In genomic region chr3L:16128481-16128972, dm6 we compare ENCODE assay signal across 4 fruit fly cellular contexts.
TF ChIP-seq lines count a peak whose summit lies in the region.

TSS of gene Pgm1 (minus strand) at chr3L:16128531.

TF ChIP-seq in whole organism, adult, 20 proteins besides CTCF, POLR2A, EP300 and RAD21 (continued from another document):
- no peak for TF ChIP-seq CG14711 (tag; optimal IDR thresholded peaks at IDR 0.05; lab: Kevin White, UChicago)
- peak; percentile 86 for TF ChIP-seq CG7045 (GFP tag; optimal IDR thresholded peaks at IDR 0.05; lab: Kevin White, UChicago)

TF ChIP-seq in whole organism, embryonic, 481 proteins besides CTCF, POLR2A, EP300 and RAD21 (continued from another document and continues in another):
- TF ChIP-seq chif (GFP tag; optimal IDR thresholded peaks at IDR 0.05; lab: Kevin White, UChicago) (peak; percentile 88 to 90), CG1024 (GFP tag; IDR thresholded peaks at IDR 0.05; lab: Robert Waterston, UW) (peak; percentile 46; the same call in 1 of the 2 replicates), mam (GFP tag; optimal IDR thresholded peaks at IDR 0.05; lab: Kevin White, UChicago) (peak; percentile 90), ap (GFP tag; IDR thresholded peaks at IDR 0.05; lab: Robert Waterston, UW) (peak; percentile 81), sens (GFP tag; lab: Kevin White, UChicago) (peak; percentile 99), Oli (tag; optimal IDR thresholded peaks at IDR 0.05; lab: Kevin White, UChicago) (peak; percentile 85), Ets65A (GFP tag; lab: Kevin White, UChicago) (peak; percentile 98), E2f1 (GFP tag; IDR thresholded peaks at IDR 0.05; lab: Robert Waterston, UW) (peak; percentile 74), Side (GFP tag; optimal IDR thresholded peaks at IDR 0.05; lab: Kevin White, UChicago) (peak; percentile 94), h (optimal IDR thresholded peaks at IDR 0.05; lab: Kevin White, UChicago) (no peak), Deaf1 (tag; optimal IDR thresholded peaks at IDR 0.05; lab: Kevin White, UChicago) (no peak), hb (GFP tag; IDR thresholded peaks at IDR 0.05; lab: Robert Waterston, UW; ENCODE audit: partially characterized antibody) (no peak), CG15269 (tag; optimal IDR thresholded peaks at IDR 0.05; lab: Kevin White, UChicago) (no peak), phol (tag; optimal IDR thresholded peaks at IDR 0.05; lab: Kevin White, UChicago) (peak; percentile 79), bigmax (GFP tag; optimal IDR thresholded peaks at IDR 0.05; lab: Kevin White, UChicago) (no peak), jing (GFP tag; optimal IDR thresholded peaks at IDR 0.05; lab: Kevin White, UChicago) (no peak), CG2120 (GFP tag; optimal IDR thresholded peaks at IDR 0.05; lab: Kevin White, UChicago) (peak; percentile 93), hth (optimal IDR thresholded peaks at IDR 0.05; lab: Kevin White, UChicago) (no peak), Chrac-16 (GFP tag; optimal IDR thresholded peaks at IDR 0.05; lab: Kevin White, UChicago) (peak; percentile 81), CG9817 (tag; optimal IDR thresholded peaks at IDR 0.05; lab: Kevin White, UChicago) (peak; percentile 80), Hand (GFP tag; optimal IDR thresholded peaks at IDR 0.05; lab: Kevin White, UChicago) (peak; percentile 77), CG4424 (GFP tag; optimal IDR thresholded peaks at IDR 0.05; lab: Kevin White, UChicago) (peak; percentile 82), caup (GFP tag; optimal IDR thresholded peaks at IDR 0.05; lab: Kevin White, UChicago; ENCODE audit: severe bottlenecking) (no peak), BEAF-32 (GFP tag; optimal IDR thresholded peaks at IDR 0.05; lab: Kevin White, UChicago) (no peak), nmo (GFP tag; optimal IDR thresholded peaks at IDR 0.05; lab: Kevin White, UChicago) (peak; percentile 82), Dad (GFP tag; optimal IDR thresholded peaks at IDR 0.05; lab: Kevin White, UChicago) (peak; percentile 81), NK7.1 (GFP tag; optimal IDR thresholded peaks at IDR 0.05; lab: Kevin White, UChicago) (peak; percentile 90), nerfin-1 (tag; optimal IDR thresholded peaks at IDR 0.05; lab: Kevin White, UChicago) (peak; percentile 76), dysf (GFP tag; IDR thresholded peaks at IDR 0.05; lab: Robert Waterston, UW) (peak; percentile 79), ato (GFP tag; IDR thresholded peaks at IDR 0.05; lab: Robert Waterston, UW; ENCODE audit: partially characterized antibody) (no peak), knrl (GFP tag; IDR thresholded peaks at IDR 0.05; lab: Robert Waterston, UW; ENCODE audit: partially characterized antibody) (no peak), CG34422 (GFP tag; IDR thresholded peaks at IDR 0.05; lab: Robert Waterston, UW) (peak; percentile 61), CG13775 (GFP tag; optimal IDR thresholded peaks at IDR 0.05; lab: Kevin White, UChicago) (peak; percentile 67), Trl (optimal IDR thresholded peaks at IDR 0.05; lab: Kevin White, UChicago) (no peak), Trl (GFP tag; optimal IDR thresholded peaks at IDR 0.05; lab: Kevin White, UChicago) (peak; percentile 94), repo (GFP tag; optimal IDR thresholded peaks at IDR 0.05; lab: Kevin White, UChicago) (peak; percentile 89), CG12155 (GFP tag; optimal IDR thresholded peaks at IDR 0.05; lab: Kevin White, UChicago) (peak; percentile 88), CG2116 (GFP tag; optimal IDR thresholded peaks at IDR 0.05; lab: Kevin White, UChicago) (no peak), CG18476 (GFP tag; optimal IDR thresholded peaks at IDR 0.05; lab: Kevin White, UChicago) (peak; percentile 72), Lhr (GFP tag; optimal IDR thresholded peaks at IDR 0.05; lab: Kevin White, UChicago) (no peak), stwl (tag; optimal IDR thresholded peaks at IDR 0.05; lab: Kevin White, UChicago) (peak; percentile 15), Dp (GFP tag; optimal IDR thresholded peaks at IDR 0.05; lab: Kevin White, UChicago) (no peak), cad (GFP tag; optimal IDR thresholded peaks at IDR 0.05; lab: Kevin White, UChicago) (no peak), CG33213 (GFP tag; optimal IDR thresholded peaks at IDR 0.05; lab: Kevin White, UChicago) (peak; percentile 85)

TF ChIP-seq in whole organism, prepupa, 60 proteins besides CTCF, POLR2A, EP300 and RAD21 (continued from another document):
- TF ChIP-seq CG8319 (GFP tag; optimal IDR thresholded peaks at IDR 0.05; lab: Kevin White, UChicago) (peak; percentile 86), CG10669 (GFP tag; optimal IDR thresholded peaks at IDR 0.05; lab: Kevin White, UChicago) (peak; percentile 87), CG6792 (GFP tag; optimal IDR thresholded peaks at IDR 0.05; lab: Kevin White, UChicago) (peak; percentile 92), CG11762 (GFP tag; optimal IDR thresholded peaks at IDR 0.05; lab: Kevin White, UChicago; ENCODE audit: insufficient read depth) (peak; percentile 89), salr (GFP tag; optimal IDR thresholded peaks at IDR 0.05; lab: Kevin White, UChicago) (no peak), pdm3 (GFP tag; optimal IDR thresholded peaks at IDR 0.05; lab: Kevin White, UChicago) (peak; percentile 95), achi (GFP tag; optimal IDR thresholded peaks at IDR 0.05; lab: Kevin White, UChicago) (peak; percentile 89), Ets21C (GFP tag; optimal IDR thresholded peaks at IDR 0.05; lab: Kevin White, UChicago) (peak; percentile 89), Eip75B (GFP tag; optimal IDR thresholded peaks at IDR 0.05; lab: Kevin White, UChicago) (peak; percentile 93), Gug (GFP tag; IDR thresholded peaks at IDR 0.05; lab: Robert Waterston, UW) (no peak; the same call in none of the 2 replicates), Sox15 (GFP tag; optimal IDR thresholded peaks at IDR 0.05; lab: Kevin White, UChicago) (peak; percentile 89), CG3919 (GFP tag; optimal IDR thresholded peaks at IDR 0.05; lab: Kevin White, UChicago) (peak; percentile 95), CG6854 (GFP tag; optimal IDR thresholded peaks at IDR 0.05; lab: Kevin White, UChicago) (peak; percentile 87), Sox102F (GFP tag; optimal IDR thresholded peaks at IDR 0.05; lab: Kevin White, UChicago) (peak; percentile 97), svp (GFP tag; lab: Kevin White, UChicago) (peak; percentile 99), net (GFP tag; optimal IDR thresholded peaks at IDR 0.05; lab: Kevin White, UChicago) (no peak), CG6808 (GFP tag; optimal IDR thresholded peaks at IDR 0.05; lab: Kevin White, UChicago) (peak; percentile 83), Ets96B (tag; optimal IDR thresholded peaks at IDR 0.05; lab: Kevin White, UChicago) (peak; percentile 83), CG11902 (GFP tag; optimal IDR thresholded peaks at IDR 0.05; lab: Kevin White, UChicago) (peak; percentile 85), CG6276 (GFP tag; optimal IDR thresholded peaks at IDR 0.05; lab: Kevin White, UChicago) (no peak), OdsH (GFP tag; optimal IDR thresholded peaks at IDR 0.05; lab: Kevin White, UChicago) (peak; percentile 93), vri (GFP tag; optimal IDR thresholded peaks at IDR 0.05; lab: Kevin White, UChicago) (peak; percentile 93), CG15336 (GFP tag; IDR thresholded peaks at IDR 0.05; lab: Robert Waterston, UW) (peak; percentile 80), acj6 (GFP tag; optimal IDR thresholded peaks at IDR 0.05; lab: Kevin White, UChicago) (peak; percentile 92), CG10631 (GFP tag; optimal IDR thresholded peaks at IDR 0.05; lab: Kevin White, UChicago) (peak; percentile 78), dac (GFP tag; optimal IDR thresholded peaks at IDR 0.05; lab: Kevin White, UChicago) (no peak), fd85E (GFP tag; optimal IDR thresholded peaks at IDR 0.05; lab: Kevin White, UChicago) (no peak), CG9139 (GFP tag; optimal IDR thresholded peaks at IDR 0.05; lab: Kevin White, UChicago) (no peak), Smox (GFP tag; optimal IDR thresholded peaks at IDR 0.05; lab: Kevin White, UChicago) (peak; percentile 94), Met (GFP tag; optimal IDR thresholded peaks at IDR 0.05; lab: Kevin White, UChicago) (peak; percentile 94), CG8632 (GFP tag; optimal IDR thresholded peaks at IDR 0.05; lab: Kevin White, UChicago) (peak; percentile 89), topi (GFP tag; optimal IDR thresholded peaks at IDR 0.05; lab: Kevin White, UChicago) (peak; percentile 95), Eip78C (GFP tag; lab: Kevin White, UChicago) (peak; percentile 97), CG16779 (tag; optimal IDR thresholded peaks at IDR 0.05; lab: Kevin White, UChicago) (no peak), Blimp-1 (GFP tag; optimal IDR thresholded peaks at IDR 0.05; lab: Kevin White, UChicago) (peak; percentile 71), ss (GFP tag; optimal IDR thresholded peaks at IDR 0.05; lab: Kevin White, UChicago) (no peak), CG1621 (tag; optimal IDR thresholded peaks at IDR 0.05; lab: Kevin White, UChicago) (no peak), Hr4 (GFP tag; optimal IDR thresholded peaks at IDR 0.05; lab: Kevin White, UChicago) (peak; percentile 94), lz (GFP tag; optimal IDR thresholded peaks at IDR 0.05; lab: Kevin White, UChicago) (peak; percentile 95), CG8119 (GFP tag; IDR thresholded peaks at IDR 0.05; lab: Robert Waterston, UW) (no peak; the same call in 1 of the 3 replicates), Sox14 (GFP tag; optimal IDR thresholded peaks at IDR 0.05; lab: Kevin White, UChicago) (peak; percentile 96)

TF ChIP-seq in whole organism, wandering third instar larva, 38 proteins besides CTCF, POLR2A, EP300 and RAD21 (continued from another document):
- TF ChIP-seq Hr83 (GFP tag; optimal IDR thresholded peaks at IDR 0.05; lab: Kevin White, UChicago; ENCODE audit: poor library complexity, severe bottlenecking) (peak; percentile 38), Vsx2 (GFP tag; optimal IDR thresholded peaks at IDR 0.05; lab: Kevin White, UChicago; ENCODE audit: partially characterized antibody) (no peak), rgr (GFP tag; optimal IDR thresholded peaks at IDR 0.05; lab: Kevin White, UChicago) (peak; percentile 94), Rel (GFP tag; optimal IDR thresholded peaks at IDR 0.05; lab: Kevin White, UChicago) (peak; percentile 50), Rel (tag; optimal IDR thresholded peaks at IDR 0.05; lab: Kevin White, UChicago) (peak; percentile 77), Jra (GFP tag; optimal IDR thresholded peaks at IDR 0.05; lab: Kevin White, UChicago) (peak; percentile 82), HLH106 (tag; optimal IDR thresholded peaks at IDR 0.05; lab: Kevin White, UChicago) (peak; percentile 88), jim (GFP tag; optimal IDR thresholded peaks at IDR 0.05; lab: Kevin White, UChicago) (no peak), dl (GFP tag; optimal IDR thresholded peaks at IDR 0.05; lab: Kevin White, UChicago; ENCODE audit: insufficient read depth in 1 of 2, partially characterized antibody in 2 of 2) (no peak), CG32264 (GFP tag; optimal IDR thresholded peaks at IDR 0.05; lab: Kevin White, UChicago) (peak; percentile 84), ey (GFP tag; optimal IDR thresholded peaks at IDR 0.05; lab: Kevin White, UChicago) (peak; percentile 93), Abd-B (GFP tag; optimal IDR thresholded peaks at IDR 0.05; lab: Kevin White, UChicago) (no peak), Dfd (GFP tag; optimal IDR thresholded peaks at IDR 0.05; lab: Kevin White, UChicago) (no peak), Hnf4 (GFP tag; optimal IDR thresholded peaks at IDR 0.05; lab: Kevin White, UChicago) (peak; percentile 84), sage (GFP tag; optimal IDR thresholded peaks at IDR 0.05; lab: Kevin White, UChicago) (no peak)
